Fruit fly (Drosophila melanogaster): Measurements from ENCODE around the gene CG13284.

The CG13284 gene

dm6 chr2L:16826872-16827506 lies 21.5 kb downstream of the CG13284 start, which contains the start of gene AspRS-m:
TSS of gene AspRS-m (plus strand) at chr2L:16827078.
- peak; percentile 65 for TF ChIP-seq Mnt (GFP tag; optimal IDR thresholded peaks at IDR 0.05)
- TF ChIP-seq CG7045 (GFP tag; optimal IDR thresholded peaks at IDR 0.05), result no peak
- TF ChIP-seq CG33017 (tag; optimal IDR thresholded peaks at IDR 0.05), result no peak
- TF ChIP-seq CG14711 (tag; optimal IDR thresholded peaks at IDR 0.05), result peak; percentile 40
- TF ChIP-seq CG1620 (GFP tag; optimal IDR thresholded peaks at IDR 0.05), result no peak
- TF ChIP-seq tj (GFP tag; optimal IDR thresholded peaks at IDR 0.05), result peak; percentile 3
- peak; percentile 10 for TF ChIP-seq toe (GFP tag; optimal IDR thresholded peaks at IDR 0.05)
- TF ChIP-seq bab1 (GFP tag; optimal IDR thresholded peaks at IDR 0.05), result peak; percentile 6

dm6 chr2L:16824905-16825333 lies 23.6 kb downstream of the CG13284 start, which contains the start of gene Cse1:
TSS of gene Cse1 (minus strand) at chr2L:16825207.
- TF ChIP-seq tj (GFP tag; optimal IDR thresholded peaks at IDR 0.05), result no peak
- no peak for TF ChIP-seq CG33017 (tag; optimal IDR thresholded peaks at IDR 0.05)
- TF ChIP-seq ovo (GFP tag; optimal IDR thresholded peaks at IDR 0.05), result no peak
- no peak for TF ChIP-seq Hr96 (GFP tag; optimal IDR thresholded peaks at IDR 0.05)
- TF ChIP-seq CG12768 (GFP tag; optimal IDR thresholded peaks at IDR 0.05), result no peak
- TF ChIP-seq CG5204 (GFP tag; optimal IDR thresholded peaks at IDR 0.05), result no peak
- no peak for TF ChIP-seq CG14711 (tag; optimal IDR thresholded peaks at IDR 0.05)
- peak; percentile 10 for TF ChIP-seq bab1 (GFP tag; optimal IDR thresholded peaks at IDR 0.05)
- no peak for TF ChIP-seq toe (GFP tag; optimal IDR thresholded peaks at IDR 0.05)
- TF ChIP-seq Mnt (GFP tag; optimal IDR thresholded peaks at IDR 0.05), result peak; percentile 53
- TF ChIP-seq Clk (GFP tag; optimal IDR thresholded peaks at IDR 0.05), result no peak
- no peak for TF ChIP-seq CG1620 (GFP tag; optimal IDR thresholded peaks at IDR 0.05)
- TF ChIP-seq CG7045 (GFP tag; optimal IDR thresholded peaks at IDR 0.05), result no peak
- peak; percentile 12 for TF ChIP-seq Crg-1 (GFP tag; optimal IDR thresholded peaks at IDR 0.05)
- no peak for TF ChIP-seq kay (GFP tag; ENCODE audit: borderline replicate concordance)
- TF ChIP-seq cnc (optimal IDR thresholded peaks at IDR 0.05), result no peak
- TF ChIP-seq cic (GFP tag; optimal IDR thresholded peaks at IDR 0.05), result no peak
- peak; percentile 7 for TF ChIP-seq CG11617 (GFP tag; optimal IDR thresholded peaks at IDR 0.05)
- no peak for TF ChIP-seq CG7101 (tag; optimal IDR thresholded peaks at IDR 0.05)
- no peak for TF ChIP-seq pad (GFP tag; optimal IDR thresholded peaks at IDR 0.05)

dm6 chr2L:16820993-16821392 lies 27.5 kb downstream of the CG13284 start, which contains the start of gene CG13280:
TSS of gene CG13280 (minus strand) at chr2L:16821093.
- no peak for TF ChIP-seq toe (GFP tag; optimal IDR thresholded peaks at IDR 0.05)
- TF ChIP-seq kay (GFP tag; ENCODE audit: borderline replicate concordance), result no peak
- no peak for TF ChIP-seq Mnt (GFP tag; optimal IDR thresholded peaks at IDR 0.05)
- TF ChIP-seq CG12768 (GFP tag; optimal IDR thresholded peaks at IDR 0.05), result no peak
- TF ChIP-seq pad (GFP tag; optimal IDR thresholded peaks at IDR 0.05), result no peak
- no peak for TF ChIP-seq bab1 (GFP tag; optimal IDR thresholded peaks at IDR 0.05)
- no peak for TF ChIP-seq tj (GFP tag; optimal IDR thresholded peaks at IDR 0.05)
- TF ChIP-seq CG1620 (GFP tag; optimal IDR thresholded peaks at IDR 0.05), result no peak
- no peak for TF ChIP-seq Hr96 (GFP tag; optimal IDR thresholded peaks at IDR 0.05)
- TF ChIP-seq cnc (optimal IDR thresholded peaks at IDR 0.05), result no peak
- no peak for TF ChIP-seq cic (GFP tag; optimal IDR thresholded peaks at IDR 0.05)

dm6 chr2L:16819714-16820113 lies 28.8 kb downstream of the CG13284 start:
- TF ChIP-seq Mnt (GFP tag; optimal IDR thresholded peaks at IDR 0.05) (no peak), kay (GFP tag; ENCODE audit: borderline replicate concordance) (peak; percentile 92), cnc (optimal IDR thresholded peaks at IDR 0.05) (no peak), CG14711 (tag; optimal IDR thresholded peaks at IDR 0.05) (peak; percentile 33), CG1620 (GFP tag; optimal IDR thresholded peaks at IDR 0.05) (no peak), Hr96 (GFP tag; optimal IDR thresholded peaks at IDR 0.05) (no peak), tj (GFP tag; optimal IDR thresholded peaks at IDR 0.05) (no peak), CG7045 (GFP tag; optimal IDR thresholded peaks at IDR 0.05) (peak; percentile 76), CG7101 (tag; optimal IDR thresholded peaks at IDR 0.05) (peak; percentile 50), CG12768 (GFP tag; optimal IDR thresholded peaks at IDR 0.05) (peak; percentile 59), CG33017 (tag; optimal IDR thresholded peaks at IDR 0.05) (peak; percentile 82), ovo (GFP tag; optimal IDR thresholded peaks at IDR 0.05) (peak; percentile 20), CG5204 (GFP tag; optimal IDR thresholded peaks at IDR 0.05) (peak; percentile 31), pad (GFP tag; optimal IDR thresholded peaks at IDR 0.05) (peak; percentile 32), CG11617 (GFP tag; optimal IDR thresholded peaks at IDR 0.05) (peak; percentile 54), bab1 (GFP tag; optimal IDR thresholded peaks at IDR 0.05) (peak; percentile 23), toe (GFP tag; optimal IDR thresholded peaks at IDR 0.05) (peak; percentile 1), Crg-1 (GFP tag; optimal IDR thresholded peaks at IDR 0.05) (no peak), Clk (GFP tag; optimal IDR thresholded peaks at IDR 0.05) (no peak), cic (GFP tag; optimal IDR thresholded peaks at IDR 0.05) (peak; percentile 78)

dm6 chr2L:16818335-16818973 lies 30.1 kb downstream of the CG13284 start:
- peak; percentile 1 for TF ChIP-seq Mnt (GFP tag; optimal IDR thresholded peaks at IDR 0.05)
- TF ChIP-seq CG33017 (tag; optimal IDR thresholded peaks at IDR 0.05), result peak; percentile 23
- no peak for TF ChIP-seq Clk (GFP tag; optimal IDR thresholded peaks at IDR 0.05)
- TF ChIP-seq cic (GFP tag; optimal IDR thresholded peaks at IDR 0.05), result no peak
- peak in 1 of 2 experiments; percentile 91 for TF ChIP-seq cnc (optimal IDR thresholded peaks at IDR 0.05)
- peak; percentile 2 for TF ChIP-seq CG7045 (GFP tag; optimal IDR thresholded peaks at IDR 0.05)
- no peak for TF ChIP-seq Hr96 (GFP tag; optimal IDR thresholded peaks at IDR 0.05)
- TF ChIP-seq tj (GFP tag; optimal IDR thresholded peaks at IDR 0.05), result no peak
- peak; percentile 14 for TF ChIP-seq CG14711 (tag; optimal IDR thresholded peaks at IDR 0.05)
- TF ChIP-seq CG5204 (GFP tag; optimal IDR thresholded peaks at IDR 0.05), result no peak
- TF ChIP-seq kay (GFP tag; ENCODE audit: borderline replicate concordance), result peak; percentile 46

Data from whole organism, adult.